Fruit fly (Drosophila melanogaster): ENCODE data around the gene CG7069.

Gene CG7069

dm6 chr3R:22410537-22411360, 38.1 kb downstream of the CG7069 start, which contains the start of the genes CG13850 and lqfR:
Gene CG13850 (minus strand): TSS chr3R:22410915.
Gene lqfR (plus strand): TSS chr3R:22411301.
- TF ChIP-seq CG17806 (tag; optimal IDR thresholded peaks at IDR 0.05) (peak; percentile 20), fd96Ca (GFP tag; IDR thresholded peaks at IDR 0.05) (peak; percentile 70), CG12605 (GFP tag; IDR thresholded peaks at IDR 0.05) (no peak), CG9948 (tag; optimal IDR thresholded peaks at IDR 0.05) (peak; percentile 35), rn (GFP tag; IDR thresholded peaks at IDR 0.05) (0 out of 2 replicates have a peak, but pooled peaks have one; percentile 9), Ets98B (GFP tag; IDR thresholded peaks at IDR 0.05) (no peak), Pif1B (GFP tag; optimal IDR thresholded peaks at IDR 0.05) (peak; percentile 14), CG8159 (tag; optimal IDR thresholded peaks at IDR 0.05) (peak; percentile 62), CG32121 (GFP tag; IDR thresholded peaks at IDR 0.05) (peak; percentile 45; the same call in 1 of the 2 replicates), CG14655 (GFP tag; optimal IDR thresholded peaks at IDR 0.05) (no peak), CG10348 (GFP tag; IDR thresholded peaks at IDR 0.05) (0 out of 2 replicates have a peak, but pooled peaks have one; percentile 14), CG15710 (tag; optimal IDR thresholded peaks at IDR 0.05) (peak; percentile 64), CG34367 (tag; optimal IDR thresholded peaks at IDR 0.05) (no peak), Snoo (tag; optimal IDR thresholded peaks at IDR 0.05) (peak; percentile 70)

DNA sequence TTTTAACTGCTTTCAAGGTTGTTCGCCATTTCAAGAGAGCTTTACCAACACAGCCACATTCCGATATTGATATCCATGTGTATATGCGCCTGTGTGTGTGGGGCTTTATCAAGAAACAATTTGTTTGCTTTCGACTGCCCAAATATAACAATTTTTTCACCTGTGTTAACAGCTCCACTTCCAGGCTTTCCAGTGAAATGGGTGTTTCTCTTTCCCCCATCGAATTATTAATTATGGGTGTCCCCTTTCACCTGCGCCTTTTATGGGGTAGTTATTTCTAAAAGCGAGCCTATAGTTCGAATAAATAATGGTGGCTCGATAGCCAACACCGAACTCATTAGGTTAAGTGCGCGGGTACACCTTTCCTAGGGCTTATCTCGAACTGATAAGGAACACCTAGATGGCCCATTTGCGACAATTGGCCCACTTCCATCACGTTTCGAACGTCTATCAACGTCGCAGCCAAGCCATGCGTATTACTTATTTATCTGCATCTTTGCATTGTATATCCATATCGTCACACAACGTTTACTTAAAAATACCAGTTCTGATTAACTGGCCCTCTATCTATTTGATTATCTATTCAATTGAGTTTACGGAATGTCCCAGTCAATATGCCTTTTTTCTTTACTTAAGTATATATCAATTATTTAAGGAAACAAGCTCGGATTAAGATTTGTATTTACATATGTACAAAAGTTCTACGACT, 39.4 kb downstream of the CG7069 start:
- TF ChIP-seq CG13204 (GFP tag; optimal IDR thresholded peaks at IDR 0.05) (no peak), CG14655 (GFP tag; optimal IDR thresholded peaks at IDR 0.05) (no peak), CG34367 (tag; optimal IDR thresholded peaks at IDR 0.05) (no peak), Pif1B (GFP tag; optimal IDR thresholded peaks at IDR 0.05) (no peak), rn (GFP tag; IDR thresholded peaks at IDR 0.05) (no peak), CG8159 (tag; optimal IDR thresholded peaks at IDR 0.05) (no peak), D1 (tag; optimal IDR thresholded peaks at IDR 0.05) (no peak)

- TF ChIP-seq CG4496 (GFP tag; IDR thresholded peaks at IDR 0.05) = 0 out of 3 replicates have a peak, but pooled peaks have one; percentile 29
- TF ChIP-seq EcR (GFP tag; optimal IDR thresholded peaks at IDR 0.05) = no peak
These were observed 48.3 kb downstream of the CG7069 start, which contains the start of the genes Nop56 and mats for dm6 chr3R:22420911-22421310. Gene Nop56 (minus strand): TSS chr3R:22421068. Gene mats (plus strand): TSS chr3R:22421161.

DNA sequence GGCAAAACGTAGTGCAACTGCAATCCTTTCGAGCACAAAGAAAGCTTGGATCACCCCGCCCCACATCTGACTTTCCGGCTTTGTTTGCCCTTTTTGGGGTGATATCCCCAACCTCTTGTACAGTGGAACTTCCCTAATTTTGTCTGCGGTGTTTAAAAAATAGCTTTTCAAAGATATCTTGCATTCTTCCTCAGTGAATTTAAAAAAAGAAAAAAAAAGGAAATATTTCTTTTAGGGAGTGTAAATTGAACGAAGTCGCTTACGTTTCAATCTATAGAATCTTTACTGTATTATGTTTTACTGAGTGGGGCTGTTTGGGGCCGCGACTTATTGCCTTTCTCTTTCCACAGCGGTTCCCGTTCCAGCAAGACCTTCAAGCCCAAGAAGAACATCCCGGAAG, 49.0 kb downstream of the CG7069 start:
- TF ChIP-seq Pif1B (GFP tag; optimal IDR thresholded peaks at IDR 0.05) (peak; percentile 71), CG4496 (GFP tag; IDR thresholded peaks at IDR 0.05) (peak; percentile 86), CG8301 (tag; optimal IDR thresholded peaks at IDR 0.05) (no peak), Snoo (tag; optimal IDR thresholded peaks at IDR 0.05) (peak; percentile 87), Pif1A (GFP tag; optimal IDR thresholded peaks at IDR 0.05) (peak; percentile 74), CG34367 (tag; optimal IDR thresholded peaks at IDR 0.05) (peak; percentile 23), CG17806 (tag; optimal IDR thresholded peaks at IDR 0.05) (peak; percentile 43), CG14655 (GFP tag; optimal IDR thresholded peaks at IDR 0.05) (no peak), D1 (tag; optimal IDR thresholded peaks at IDR 0.05) (no peak), CG15710 (tag; optimal IDR thresholded peaks at IDR 0.05) (peak; percentile 70), CG32121 (GFP tag; IDR thresholded peaks at IDR 0.05) (peak; percentile 60; the same call in 1 of the 2 replicates), EcR (GFP tag; optimal IDR thresholded peaks at IDR 0.05) (no peak), CG8159 (tag; optimal IDR thresholded peaks at IDR 0.05) (peak; percentile 55), Ets98B (GFP tag; IDR thresholded peaks at IDR 0.05) (peak; percentile 70), CG9948 (tag; optimal IDR thresholded peaks at IDR 0.05) (peak; percentile 49), gl (tag; optimal IDR thresholded peaks at IDR 0.05) (no peak), CG13204 (GFP tag; optimal IDR thresholded peaks at IDR 0.05) (no peak), CG12605 (GFP tag; IDR thresholded peaks at IDR 0.05) (peak; percentile 61), rn (GFP tag; IDR thresholded peaks at IDR 0.05) (no peak), fd96Ca (GFP tag; IDR thresholded peaks at IDR 0.05) (no peak), CG10348 (GFP tag; IDR thresholded peaks at IDR 0.05) (0 out of 2 replicates have a peak, but pooled peaks have one; percentile 32)

DNA sequence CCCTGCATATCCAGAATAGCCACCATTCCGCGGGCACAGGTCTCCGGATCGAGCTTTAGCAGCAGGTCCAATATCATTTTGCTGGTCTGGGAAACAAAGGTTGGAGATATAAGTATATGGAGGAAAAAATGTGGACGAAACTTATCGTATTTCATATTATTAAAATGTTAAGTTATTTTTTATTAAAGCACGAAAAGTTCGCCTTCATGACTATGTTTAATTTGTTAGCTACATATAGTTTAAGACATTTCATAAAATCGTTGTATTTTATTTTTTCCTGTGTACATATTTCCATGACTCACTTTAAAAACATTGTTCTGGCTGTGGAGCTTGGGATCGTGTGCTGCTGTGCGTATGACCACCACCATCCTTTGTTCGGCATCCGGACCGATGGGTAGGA, 51.4 kb downstream of the CG7069 start:
- 0 out of 2 replicates have a peak, but pooled peaks have one; percentile 34 for TF ChIP-seq CG12605 (GFP tag; IDR thresholded peaks at IDR 0.05)
- no peak for TF ChIP-seq Pif1A (GFP tag; optimal IDR thresholded peaks at IDR 0.05)
- peak; percentile 63 for TF ChIP-seq CG15710 (tag; optimal IDR thresholded peaks at IDR 0.05)
- TF ChIP-seq fd96Ca (GFP tag; IDR thresholded peaks at IDR 0.05) = no peak
- TF ChIP-seq CG9948 (tag; optimal IDR thresholded peaks at IDR 0.05) = peak; percentile 50
- peak; percentile 66 for TF ChIP-seq CG8159 (tag; optimal IDR thresholded peaks at IDR 0.05)
- TF ChIP-seq CG34367 (tag; optimal IDR thresholded peaks at IDR 0.05) = peak; percentile 45
- no peak for TF ChIP-seq gl (tag; optimal IDR thresholded peaks at IDR 0.05)
- TF ChIP-seq CG17806 (tag; optimal IDR thresholded peaks at IDR 0.05) = peak; percentile 58
- TF ChIP-seq Snoo (tag; optimal IDR thresholded peaks at IDR 0.05) = peak; percentile 30
- TF ChIP-seq CG8301 (tag; optimal IDR thresholded peaks at IDR 0.05) = no peak
- no peak for TF ChIP-seq CG14655 (GFP tag; optimal IDR thresholded peaks at IDR 0.05)
- no peak for TF ChIP-seq rn (GFP tag; IDR thresholded peaks at IDR 0.05)
- TF ChIP-seq Ets98B (GFP tag; IDR thresholded peaks at IDR 0.05) = no peak
- no peak for TF ChIP-seq D1 (tag; optimal IDR thresholded peaks at IDR 0.05)
- peak; percentile 30 for TF ChIP-seq EcR (GFP tag; optimal IDR thresholded peaks at IDR 0.05)
- no peak for TF ChIP-seq Pif1B (GFP tag; optimal IDR thresholded peaks at IDR 0.05)
- TF ChIP-seq CG4496 (GFP tag; IDR thresholded peaks at IDR 0.05) = 0 out of 3 replicates have a peak, but pooled peaks have one; percentile 37
- no peak for TF ChIP-seq CG13204 (GFP tag; optimal IDR thresholded peaks at IDR 0.05)

Data from whole organism, pupa.